Worm (Caenorhabditis elegans): Measurements from ENCODE around the gene mtss-1.
A peak's percentile ranks its signal among the peaks of the same experiment; 100 is the strongest.

The mtss-1 gene

ce11 chrIII:8750606-8751005, 17.5 kb upstream of the mtss-1 start, which contains the start of gene ugtp-1 (continued):
- no peak for TF ChIP-seq nfya-2 (GFP tag; IDR thresholded peaks at IDR 0.05)

ce11 chrIII:8754682-8755081, 13.4 kb upstream of the mtss-1 start, which contains the start of gene tomm-70:
TSS of gene tomm-70 (minus strand) at chrIII:8754750.
- TF ChIP-seq bed-1 (GFP tag; IDR thresholded peaks at IDR 0.05) (no peak), akir-1 (GFP tag; optimal IDR thresholded peaks at IDR 0.05) (no peak), nhr-120 (GFP tag; IDR thresholded peaks at IDR 0.05) (no peak), chd-7 (tag; optimal IDR thresholded peaks at IDR 0.05) (no peak), D2030.7 (GFP tag; IDR thresholded peaks at IDR 0.05) (no peak), attf-3 (GFP tag; conservative IDR thresholded peaks at IDR 0.05) (peak; percentile 81)

ce11 chrIII:8761040-8761654, 7.0 kb upstream of the mtss-1 start, which contains the start of gene aak-1:
TSS of gene aak-1 (minus strand) at chrIII:8761090.
- no peak for TF ChIP-seq zim-3 (tag; optimal IDR thresholded peaks at IDR 0.05)
- TF ChIP-seq nhr-179 (tag; optimal IDR thresholded peaks at IDR 0.05) = no peak
- TF ChIP-seq die-1 (tag; optimal IDR thresholded peaks at IDR 0.05) = no peak
- TF ChIP-seq hsf-1 (GFP tag; IDR thresholded peaks at IDR 0.05) = no peak
- no peak for TF ChIP-seq Y53F4B.3 (GFP tag; IDR thresholded peaks at IDR 0.05)
- TF ChIP-seq lin-35 (GFP tag; optimal IDR thresholded peaks at IDR 0.05) = no peak
- no peak for TF ChIP-seq hlh-26 (GFP tag; conservative IDR thresholded peaks at IDR 0.05)
- TF ChIP-seq let-526 (GFP tag; IDR thresholded peaks at IDR 0.05) = no peak
- TF ChIP-seq tlf-1 (GFP tag; optimal IDR thresholded peaks at IDR 0.05) = no peak
- TF ChIP-seq ets-4 (GFP tag; optimal IDR thresholded peaks at IDR 0.05) = no peak
- TF ChIP-seq nhr-90 (tag; optimal IDR thresholded peaks at IDR 0.05) = no peak
- TF ChIP-seq lin-26 (GFP tag; IDR thresholded peaks at IDR 0.05) = no peak
- TF ChIP-seq chd-7 (tag; optimal IDR thresholded peaks at IDR 0.05) = no peak

- no peak for TF ChIP-seq ceh-58 (GFP tag; IDR thresholded peaks at IDR 0.05)
- 0 out of 2 replicates have a peak, but pooled peaks have one; percentile 15 for TF ChIP-seq Y53G8AR.9 (GFP tag; conservative IDR thresholded peaks at IDR 0.05)
- peak; percentile 16 for TF ChIP-seq nhr-80 (tag; optimal IDR thresholded peaks at IDR 0.05)
- TF ChIP-seq ekl-4 (GFP tag; IDR thresholded peaks at IDR 0.05) = no peak
Measured at ce11 chrIII:8762016-8762415, 6.1 kb upstream of the mtss-1 start.

- no peak for TF ChIP-seq mxl-1 (tag; optimal IDR thresholded peaks at IDR 0.05)
- no peak for TF ChIP-seq attf-3 (GFP tag; conservative IDR thresholded peaks at IDR 0.05)
- 0 out of 2 replicates have a peak, but pooled peaks have one; percentile 31 for TF ChIP-seq madf-8 (GFP tag; conservative IDR thresholded peaks at IDR 0.05)
- TF ChIP-seq snpc-1.3 (tag; optimal IDR thresholded peaks at IDR 0.05; ENCODE audit: insufficient read depth) = peak; percentile 51
- peak; percentile 80 for TF ChIP-seq madf-6 (GFP tag; IDR thresholded peaks at IDR 0.05)
- TF ChIP-seq Y56A3A.18 (GFP tag; IDR thresholded peaks at IDR 0.05) = no peak
- TF ChIP-seq xnd-1 (tag; optimal IDR thresholded peaks at IDR 0.05) = peak; percentile 70
- TF ChIP-seq lin-54 (GFP tag; optimal IDR thresholded peaks at IDR 0.05) = peak; percentile 51
- no peak for TF ChIP-seq ztf-18 (tag; optimal IDR thresholded peaks at IDR 0.05)
- peak; percentile 3 for TF ChIP-seq F49E8.2 (tag; optimal IDR thresholded peaks at IDR 0.05; ENCODE audit: insufficient read depth)
- TF ChIP-seq hmg-20 (GFP tag; IDR thresholded peaks at IDR 0.05) = no peak
- TF ChIP-seq D2030.7 (GFP tag; IDR thresholded peaks at IDR 0.05) = peak; percentile 23; the same call in 1 of the 2 replicates
- no peak for TF ChIP-seq atf-7 (tag; optimal IDR thresholded peaks at IDR 0.05)
- TF ChIP-seq tbp1 (GFP tag; optimal IDR thresholded peaks at IDR 0.05) = peak; percentile 17
- TF ChIP-seq ceh-91 (GFP tag; IDR thresholded peaks at IDR 0.05) = peak; percentile 36; the same call in 1 of the 2 replicates
- peak; percentile 89 for TF ChIP-seq lsl-1 (GFP tag; optimal IDR thresholded peaks at IDR 0.05)
- TF ChIP-seq F33H1.4 (GFP tag; IDR thresholded peaks at IDR 0.05) = peak; percentile 84
Measured at ce11 chrIII:8763111-8763510, 5.0 kb upstream of the mtss-1 start.
